Worm (Caenorhabditis elegans) whole organism, dauer: ENCODE data around the gene C51E3.9.

Source experiments
- unc-62 ChIP-seq: sonication (generic microtip); optimal IDR thresholded peaks from 2 replicates; lab custom pipeline; 2017; ENCODE audit warnings: missing biosample characterization, missing genetic modification reagents, missing genetic modification characterization

The C51E3.9 gene

ce11 chrV:10130195-10130594, 15.6 kb upstream of the C51E3.9 start, which contains the start of gene aos-1:
Gene aos-1, minus strand, starts transcription at chrV:10130295.
- TF ChIP-seq unc-62 (GFP tag; lab: Kevin White, UChicago): no peak

- TF ChIP-seq unc-62 (GFP tag; lab: Kevin White, UChicago): no peak
These were observed 12.5 kb upstream of the C51E3.9 start for ce11 chrV:10133277-10133676.

ce11 chrV:10134077-10134693, 11.6 kb upstream of the C51E3.9 start, which contains the start of the genes C08B6.18, wdr-20 and C08B6.8:
Gene C08B6.18, minus strand, starts transcription at chrV:10134127.
Gene wdr-20, minus strand, starts transcription at chrV:10134158.
Gene C08B6.8, plus strand, starts transcription at chrV:10134643.
- TF ChIP-seq unc-62 (GFP tag; lab: Kevin White, UChicago): no peak

- TF ChIP-seq unc-62 (GFP tag; lab: Kevin White, UChicago): no peak
These were observed 1.0 kb downstream of the C51E3.9 start for ce11 chrV:10146787-10147186.

- no peak for TF ChIP-seq unc-62 (GFP tag; lab: Kevin White, UChicago)
These were observed 2.6 kb downstream of the C51E3.9 start, which contains the start of gene srsx-26 for ce11 chrV:10148352-10148751. Gene srsx-26, plus strand, starts transcription at chrV:10148652.

- TF ChIP-seq unc-62 (GFP tag; lab: Kevin White, UChicago): no peak
These were observed 4.0 kb downstream of the C51E3.9 start, which contains the start of gene srsx-27 for ce11 chrV:10149728-10150127. Gene srsx-27, plus strand, starts transcription at chrV:10150028.

ce11 chrV:10152278-10152677, 6.5 kb downstream of the C51E3.9 start, which contains the start of gene srsx-28:
Gene srsx-28, plus strand, starts transcription at chrV:10152578.
- no peak for TF ChIP-seq unc-62 (GFP tag; lab: Kevin White, UChicago)

- no peak for TF ChIP-seq unc-62 (GFP tag; lab: Kevin White, UChicago)
These were observed 7.3 kb downstream of the C51E3.9 start for ce11 chrV:10153076-10153475.

ce11 chrV:10154698-10155097, 8.9 kb downstream of the C51E3.9 start, which contains the start of gene srsx-29:
Gene srsx-29, plus strand, starts transcription at chrV:10154998.
- TF ChIP-seq unc-62 (GFP tag; lab: Kevin White, UChicago): no peak

- no peak for TF ChIP-seq unc-62 (GFP tag; lab: Kevin White, UChicago)
These were observed 12.8 kb downstream of the C51E3.9 start, which contains the start of gene srsx-30 for ce11 chrV:10158528-10158927. Gene srsx-30, plus strand, starts transcription at chrV:10158828.

ce11 chrV:10159972-10160371, 14.2 kb downstream of the C51E3.9 start:
- no peak for TF ChIP-seq unc-62 (GFP tag; lab: Kevin White, UChicago)

- TF ChIP-seq unc-62 (GFP tag; lab: Kevin White, UChicago): no peak
These were observed 15.2 kb downstream of the C51E3.9 start, which contains the start of gene C51E3.10 for ce11 chrV:10160954-10161353. Gene C51E3.10, minus strand, starts transcription at chrV:10161134.

- no peak for TF ChIP-seq unc-62 (GFP tag; lab: Kevin White, UChicago)
These were observed 20.6 kb downstream of the C51E3.9 start, which contains the start of gene C51E3.6 for ce11 chrV:10166368-10166767. Gene C51E3.6, minus strand, starts transcription at chrV:10166468.

- TF ChIP-seq unc-62 (GFP tag; lab: Kevin White, UChicago): no peak
These were observed 23.1 kb downstream of the C51E3.9 start for ce11 chrV:10168870-10169269.

ce11 chrV:10173653-10174052, 27.9 kb downstream of the C51E3.9 start, which contains the start of gene egl-3:
Gene egl-3, minus strand, starts transcription at chrV:10173753.
- no peak for TF ChIP-seq unc-62 (GFP tag; lab: Kevin White, UChicago)

ce11 chrV:10174632-10175075, 28.9 kb downstream of the C51E3.9 start:
- no peak for TF ChIP-seq unc-62 (GFP tag; lab: Kevin White, UChicago)

- TF ChIP-seq unc-62 (GFP tag; lab: Kevin White, UChicago): no peak
These were observed 32.4 kb downstream of the C51E3.9 start for ce11 chrV:10178166-10178565.
